Worm (Caenorhabditis elegans) whole organism, midembryonic: ENCODE data around the gene dph-5.

Experiments
- T22C8.4 ChIP-seq: fragments of 200-800 bp; sonication (Bioruptor generic); IDR thresholded peaks from 2 replicates; pipeline ENCODE4 v1.3.6; 2022; ENCODE audit warnings: missing genetic modification characterization, missing compliant biosample characterization
- cog-1 ChIP-seq: sonication (generic microtip); optimal IDR thresholded peaks from 2 replicates; lab custom pipeline; 2016; ENCODE audit warnings: missing genetic modification characterization, missing compliant biosample characterization
- flt-1 ChIP-seq: fragments of 200-800 bp; sonication (Bioruptor generic); IDR thresholded peaks from 2 replicates; pipeline ENCODE4 v1.3.6; 2022; ENCODE audit warnings: missing genetic modification characterization, missing compliant biosample characterization
- klf-2 ChIP-seq: fragments of 200-800 bp; sonication (Bioruptor generic); conservative IDR thresholded peaks from 2 replicates; pipeline ENCODE4 v1.3.6; 2022; ENCODE audit warnings: missing genetic modification reagents, missing genetic modification characterization, missing compliant biosample characterization
- med-1 ChIP-seq: sonication (generic microtip); optimal IDR thresholded peaks from 2 replicates; lab custom pipeline; 2017; ENCODE audit warnings: missing genetic modification characterization, mild to moderate bottlenecking, missing compliant biosample characterization, antibody characterized with exemption, missing genetic modification reagents; ENCODE audit not compliant: insufficient read depth
- ref-1 ChIP-seq: fragments of 200-800 bp; sonication (Bioruptor generic); conservative IDR thresholded peaks from 2 replicates; pipeline ENCODE4 v1.3.6; 2022; ENCODE audit warnings: missing genetic modification reagents, missing genetic modification characterization, missing compliant biosample characterization
- tab-1 ChIP-seq: fragments of 200-800 bp; sonication (Bioruptor generic); IDR thresholded peaks from 2 replicates; pipeline ENCODE4 v1.3.6; 2022; ENCODE audit warnings: missing genetic modification characterization, missing compliant biosample characterization
- ztf-23 ChIP-seq: fragments of 200-800 bp; sonication (Bioruptor generic); IDR thresholded peaks from 2 replicates; pipeline ENCODE4 v1.3.6; 2022; ENCODE audit warnings: missing genetic modification reagents, missing genetic modification characterization, missing compliant biosample characterization
- ztf-29 ChIP-seq: fragments of 200-800 bp; sonication (Bioruptor generic); IDR thresholded peaks from 2 replicates; pipeline ENCODE4 v1.3.6; 2022; ENCODE audit warnings: missing genetic modification reagents, missing genetic modification characterization, missing compliant biosample characterization

The dph-5 gene

DNA sequence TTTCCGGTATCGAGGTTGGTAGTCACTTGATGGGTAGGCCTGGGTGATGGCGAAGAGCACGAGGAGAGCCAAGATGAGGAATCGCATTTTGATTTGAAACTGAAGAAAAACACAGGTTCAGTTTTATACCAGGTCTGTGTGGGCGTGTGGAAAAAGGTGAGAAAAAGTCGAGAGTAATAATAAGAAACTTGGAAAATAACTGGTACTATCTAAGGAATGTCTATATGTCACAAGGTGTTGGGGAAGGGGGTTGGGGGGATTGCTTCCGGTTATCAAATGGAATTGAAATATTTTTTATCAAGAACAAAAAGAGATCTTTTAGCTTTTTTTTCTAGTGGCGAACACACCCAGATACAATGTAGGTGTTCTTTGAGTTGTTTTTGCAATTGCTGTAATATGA lies 30.4 kb upstream of the dph-5 start, which contains the start of gene nlp-51:
TSS of gene nlp-51 (minus strand) at position 101 of the 400 bp plus-strand sequence.
- no peak for TF ChIP-seq med-1 (GFP tag; lab: Kevin White, UChicago)
- TF ChIP-seq tab-1, result no peak
- no peak for TF ChIP-seq ztf-29 (GFP tag; lab: Robert Waterston, UW)
- no peak for TF ChIP-seq cog-1
- TF ChIP-seq T22C8.4, result no peak
- TF ChIP-seq ref-1 (GFP tag; lab: Robert Waterston, UW), result no peak
- no peak for TF ChIP-seq flt-1 (GFP tag; lab: Robert Waterston, UW)
- no peak for TF ChIP-seq klf-2 (GFP tag; lab: Robert Waterston, UW)
- no peak for TF ChIP-seq ztf-23 (GFP tag; lab: Robert Waterston, UW)

DNA sequence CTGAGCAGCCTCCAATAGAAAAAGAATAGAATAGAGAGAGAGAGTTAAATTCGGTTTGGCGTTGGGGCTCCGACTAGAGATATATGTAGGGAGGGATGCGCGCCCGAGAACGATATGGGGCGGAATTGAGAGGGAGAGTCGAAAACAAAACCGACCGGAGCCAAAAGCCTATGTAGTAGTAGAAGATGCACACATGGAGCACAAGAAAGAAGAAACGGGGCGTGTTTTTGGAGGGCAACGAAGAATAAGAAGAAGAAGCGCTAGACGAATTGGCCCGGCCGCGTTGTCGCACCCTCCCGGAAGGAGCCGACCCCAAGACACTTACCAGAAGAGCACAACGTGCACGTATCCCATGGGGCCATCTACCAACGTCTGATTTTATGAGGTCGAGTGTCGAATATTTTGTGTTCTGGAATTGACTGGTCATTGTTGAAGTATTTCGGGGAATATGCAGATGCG lies 20.9 kb upstream of the dph-5 start, which contains the start of gene tag-180:
TSS of gene tag-180 (minus strand) at position 409 of the 459 bp plus-strand sequence.
- TF ChIP-seq tab-1 (no peak), ztf-23 (GFP tag; lab: Robert Waterston, UW) (no peak), ztf-29 (GFP tag; lab: Robert Waterston, UW) (no peak)

DNA sequence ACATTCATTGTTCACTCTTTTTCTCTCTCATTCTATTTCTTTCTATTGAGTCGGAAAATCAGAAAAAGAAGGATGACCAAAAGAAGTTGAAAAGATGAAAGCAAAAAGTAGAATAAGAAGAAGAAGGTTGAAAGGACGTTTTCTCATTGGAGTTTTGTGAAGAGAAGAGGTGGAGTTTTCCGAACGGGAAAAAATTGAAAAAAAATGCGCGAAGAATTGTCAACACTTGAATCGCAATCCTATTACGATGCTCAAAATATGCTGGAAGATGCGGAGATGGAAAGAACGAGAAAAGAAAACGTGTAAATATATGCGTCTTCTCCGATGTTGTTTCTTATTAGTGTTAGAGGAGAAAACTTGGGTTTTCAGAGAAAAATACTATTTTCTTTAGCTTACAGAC lies 16.6 kb upstream of the dph-5 start:
- TF ChIP-seq flt-1 (GFP tag; lab: Robert Waterston, UW) (no peak), ztf-29 (GFP tag; lab: Robert Waterston, UW) (no peak), ztf-23 (GFP tag; lab: Robert Waterston, UW) (no peak), tab-1 (no peak)

DNA sequence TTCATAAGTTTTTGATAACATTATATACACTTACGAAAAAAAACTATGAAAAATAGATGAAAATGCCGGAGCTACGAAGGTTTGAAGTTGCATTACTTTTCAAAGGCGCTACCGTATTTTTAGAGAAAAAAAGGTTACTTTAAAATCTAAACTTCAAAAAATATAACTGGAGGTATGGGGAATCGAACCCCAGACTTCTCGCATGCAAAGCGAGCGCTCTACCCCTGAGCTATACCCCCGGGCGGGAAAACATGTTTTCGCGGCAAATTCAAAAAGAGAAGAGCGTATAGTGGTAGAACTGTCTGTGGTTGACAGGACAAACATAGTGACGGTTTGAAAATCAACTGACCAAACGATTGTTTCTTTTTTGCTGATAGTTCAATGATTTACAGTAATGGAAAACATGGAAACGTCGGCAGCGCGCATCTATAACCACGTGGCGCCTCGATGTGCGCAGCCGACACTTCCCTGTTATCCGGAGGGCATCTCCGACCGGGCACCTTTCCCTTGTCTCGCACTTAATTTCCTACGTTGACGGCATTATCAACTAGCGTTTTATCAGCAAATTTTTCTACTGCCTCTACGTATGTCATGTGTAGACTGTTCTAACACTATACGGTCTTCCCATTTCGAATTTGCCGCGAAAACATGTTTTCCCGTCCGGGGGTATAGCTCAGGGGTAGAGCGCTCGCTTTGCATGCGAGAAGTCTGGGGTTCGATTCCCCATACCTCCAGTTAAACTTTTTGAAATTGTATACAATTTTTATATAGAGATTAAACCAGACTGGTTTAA lies 15.9 kb upstream of the dph-5 start:
- TF ChIP-seq tab-1, result no peak
- TF ChIP-seq T22C8.4, result no peak
- no peak for TF ChIP-seq cog-1
- TF ChIP-seq ztf-23 (GFP tag; lab: Robert Waterston, UW), result no peak
- no peak for TF ChIP-seq med-1 (GFP tag; lab: Kevin White, UChicago)
- TF ChIP-seq ref-1 (GFP tag; lab: Robert Waterston, UW), result no peak
- no peak for TF ChIP-seq flt-1 (GFP tag; lab: Robert Waterston, UW)
- TF ChIP-seq klf-2 (GFP tag; lab: Robert Waterston, UW), result no peak
- no peak for TF ChIP-seq ztf-29 (GFP tag; lab: Robert Waterston, UW)

DNA sequence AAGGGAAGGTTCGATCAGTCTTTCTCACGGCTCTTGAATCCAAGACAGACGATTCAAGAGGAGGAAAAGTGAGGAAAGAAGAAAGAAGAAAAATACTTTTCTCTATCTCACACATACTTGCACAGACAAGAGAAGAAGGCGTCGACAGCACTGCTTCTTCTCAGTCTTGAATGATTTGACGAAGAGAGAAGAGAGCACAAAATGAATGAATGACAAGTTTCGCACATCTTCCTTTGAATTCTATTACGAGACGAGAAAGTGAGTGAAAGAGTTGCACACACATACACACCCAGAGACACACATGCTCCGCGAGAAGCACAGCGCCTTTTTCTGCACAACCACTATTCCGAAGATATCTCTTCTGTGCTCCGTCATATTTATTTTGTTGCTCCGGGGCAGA lies 14.3 kb upstream of the dph-5 start:
- TF ChIP-seq ztf-23 (GFP tag; lab: Robert Waterston, UW) (no peak), cog-1 (no peak), ztf-29 (GFP tag; lab: Robert Waterston, UW) (no peak), T22C8.4 (no peak), klf-2 (GFP tag; lab: Robert Waterston, UW) (no peak), flt-1 (GFP tag; lab: Robert Waterston, UW) (no peak), tab-1 (no peak), med-1 (GFP tag; lab: Kevin White, UChicago) (no peak), ref-1 (GFP tag; lab: Robert Waterston, UW) (no peak)

DNA sequence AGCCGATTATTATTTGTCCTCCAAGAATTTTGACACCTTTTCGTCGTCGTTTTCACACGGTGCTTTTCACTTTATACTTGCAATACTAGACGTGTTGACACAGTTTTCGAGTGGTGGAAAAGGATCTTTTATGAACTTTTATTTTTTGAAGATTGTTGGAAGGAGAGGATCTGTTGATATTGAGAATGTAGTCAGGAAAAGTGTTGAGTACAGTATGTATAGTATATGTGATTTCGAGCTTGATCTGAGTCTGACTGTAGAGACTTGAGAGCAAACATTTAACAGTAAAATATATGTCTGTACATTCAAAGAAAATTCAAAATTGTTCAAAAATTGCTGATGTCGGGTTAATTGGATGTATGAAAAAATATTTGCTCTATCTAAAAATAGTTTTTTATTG lies 13.8 kb upstream of the dph-5 start:
- TF ChIP-seq ref-1 (GFP tag; lab: Robert Waterston, UW) (no peak), ztf-29 (GFP tag; lab: Robert Waterston, UW) (no peak), T22C8.4 (no peak), cog-1 (no peak), klf-2 (GFP tag; lab: Robert Waterston, UW) (no peak), flt-1 (GFP tag; lab: Robert Waterston, UW) (no peak), tab-1 (no peak), ztf-23 (GFP tag; lab: Robert Waterston, UW) (no peak), med-1 (GFP tag; lab: Kevin White, UChicago) (no peak)

DNA sequence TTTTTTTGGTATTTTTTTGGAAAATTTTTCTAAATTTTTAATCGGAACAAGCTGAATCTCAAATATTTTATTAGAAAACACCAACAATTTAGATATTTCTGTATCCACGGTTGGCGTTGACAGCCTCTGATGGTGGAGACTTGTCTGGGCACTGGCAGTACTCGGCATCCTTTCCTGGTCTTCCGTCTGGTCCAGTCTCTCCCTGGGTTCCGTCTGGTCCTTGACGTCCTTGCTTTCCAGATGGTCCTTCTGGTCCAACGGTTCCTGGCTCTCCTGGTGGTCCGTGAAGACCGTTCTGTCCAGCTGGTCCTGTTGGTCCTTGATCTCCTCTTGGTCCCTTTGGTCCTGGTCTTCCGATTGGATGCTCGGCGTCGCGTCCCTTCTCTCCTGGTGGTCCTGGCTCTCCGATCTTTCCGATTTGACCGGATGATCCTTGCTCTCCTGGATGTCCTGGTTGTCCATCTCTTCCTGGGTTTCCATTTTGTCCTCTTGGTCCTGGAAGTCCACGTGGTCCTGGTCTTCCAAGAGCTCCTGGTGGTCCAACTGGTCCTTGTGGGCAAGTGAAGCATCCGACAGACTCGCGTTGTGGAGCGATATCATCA lies 13.3 kb upstream of the dph-5 start:
- TF ChIP-seq T22C8.4 (no peak), tab-1 (no peak), ref-1 (GFP tag; lab: Robert Waterston, UW) (no peak), med-1 (GFP tag; lab: Kevin White, UChicago) (no peak), klf-2 (GFP tag; lab: Robert Waterston, UW) (no peak), ztf-23 (GFP tag; lab: Robert Waterston, UW) (no peak), ztf-29 (GFP tag; lab: Robert Waterston, UW) (no peak), flt-1 (GFP tag; lab: Robert Waterston, UW) (no peak), cog-1 (no peak)

DNA sequence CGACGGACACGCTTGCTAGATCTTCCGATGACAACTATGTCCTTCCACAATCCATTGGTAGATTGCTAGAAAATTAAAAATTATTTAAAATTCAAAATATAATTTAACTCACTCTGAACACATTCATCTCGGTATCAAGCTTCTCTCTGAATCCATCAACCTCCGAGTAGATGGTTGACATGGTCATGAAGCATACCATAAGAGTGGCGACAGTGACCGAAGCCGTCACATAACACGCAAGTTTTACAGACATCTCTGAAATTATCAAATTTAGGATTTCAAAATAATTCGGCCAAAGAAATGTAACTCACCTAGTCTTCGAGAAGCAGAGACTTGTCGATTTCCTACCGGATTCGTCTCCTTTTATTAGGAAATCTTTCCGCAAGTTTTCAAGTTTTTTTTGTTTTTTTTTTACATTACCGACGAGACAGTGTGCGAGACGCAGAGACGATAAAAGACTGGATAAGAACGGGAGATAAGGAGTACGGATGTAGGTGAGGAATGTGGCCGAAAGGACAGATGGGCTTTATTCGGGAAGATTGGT lies 12.4 kb upstream of the dph-5 start, which contains the start of gene sqt-1:
TSS of gene sqt-1 (minus strand) at position 341 of the 544 bp plus-strand sequence.
- TF ChIP-seq tab-1 (no peak), klf-2 (GFP tag; lab: Robert Waterston, UW) (no peak), flt-1 (GFP tag; lab: Robert Waterston, UW) (no peak), ztf-29 (GFP tag; lab: Robert Waterston, UW) (no peak), cog-1 (no peak), med-1 (GFP tag; lab: Kevin White, UChicago) (no peak), ref-1 (GFP tag; lab: Robert Waterston, UW) (no peak), ztf-23 (GFP tag; lab: Robert Waterston, UW) (no peak), T22C8.4 (no peak)

DNA sequence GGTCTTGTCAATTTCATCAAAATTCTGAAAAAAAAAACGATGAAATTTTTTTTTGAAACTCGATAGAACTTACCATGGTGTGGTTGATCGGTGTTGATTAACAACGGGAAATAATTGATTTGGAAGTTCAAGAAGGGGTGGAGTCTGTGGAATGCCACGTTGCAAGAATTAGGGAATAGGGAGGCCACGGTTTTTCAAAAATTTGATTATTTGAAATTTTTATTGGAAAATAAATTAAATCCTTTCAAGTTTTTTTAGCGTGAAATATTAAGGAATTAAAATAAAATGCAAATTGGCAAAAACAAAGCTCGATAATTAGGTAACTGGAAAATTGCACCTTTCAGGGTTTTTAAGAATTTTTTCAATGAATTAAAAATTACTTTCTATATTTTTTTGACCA lies 10.5 kb upstream of the dph-5 start, which contains the start of gene rmd-3:
TSS of gene rmd-3 (minus strand) at position 101 of the 400 bp plus-strand sequence.
- TF ChIP-seq flt-1 (GFP tag; lab: Robert Waterston, UW), result no peak
- no peak for TF ChIP-seq ztf-23 (GFP tag; lab: Robert Waterston, UW)
